Worm (Caenorhabditis elegans) whole organism, young adult: ENCODE data around the gene EEED8.15.

ENCODE experiments used
- mxl-1 ChIP-seq: sonication (generic microtip); optimal IDR thresholded peaks from 2 replicates; lab custom pipeline; 2016; ENCODE audit warnings: missing genetic modification characterization, missing compliant biosample characterization
- pha-4 ChIP-seq: fragments of 150-350 bp; sonication (generic microtip); optimal IDR thresholded peaks from 2 replicates; lab custom pipeline; 2014; ENCODE audit warnings: missing biosample characterization, missing genetic modification reagents, missing genetic modification characterization
- unc-130 ChIP-seq: sonication (generic microtip); optimal IDR thresholded peaks from 2 replicates; lab custom pipeline; 2016; ENCODE audit warnings: missing genetic modification reagents, missing genetic modification characterization, missing compliant biosample characterization
- ztf-22 ChIP-seq: fragments of 200-800 bp; sonication (Bioruptor generic); optimal IDR thresholded peaks from 2 replicates; lab custom pipeline; 2018; ENCODE audit warnings: mild to moderate bottlenecking, missing genetic modification characterization, moderate library complexity, missing compliant biosample characterization

DNA sequence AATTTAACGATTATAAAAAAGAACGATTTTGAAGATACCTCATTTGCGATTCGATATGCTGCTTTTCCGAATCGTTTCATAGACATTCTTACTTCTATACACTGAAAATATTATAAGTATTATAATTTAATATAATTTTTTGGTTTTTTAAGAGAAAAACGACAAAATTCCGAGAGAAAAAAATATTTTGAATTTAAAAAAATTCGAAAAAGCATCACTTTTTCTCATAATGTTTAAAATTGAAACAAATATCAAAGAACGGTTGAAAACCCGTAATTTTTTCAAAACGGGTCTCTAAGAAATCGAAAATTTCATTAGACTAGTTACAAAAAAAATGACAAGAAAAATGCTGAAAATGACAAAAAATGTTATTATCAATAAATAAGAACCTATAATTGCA, 23.4 kb upstream of the EEED8.15 start, which contains the start of gene pink-1:
- TF ChIP-seq unc-130 (no peak), ztf-22 (GFP tag; lab: Kevin White, UChicago) (no peak), pha-4 (tag; lab: Kevin White, UChicago) (no peak), mxl-1 (tag; lab: Kevin White, UChicago) (no peak)
